Fruit fly (Drosophila melanogaster) whole organism, prepupa: ENCODE data around the gene CG1416.
A peak's percentile ranks its signal among the peaks of the same experiment; 100 is the strongest.

Experiments
- CG10631 ChIP-seq: fragments of 200-800 bp; sonication (Bioruptor generic); optimal IDR thresholded peaks from 2 replicates; lab custom pipeline; 2016; ENCODE audit warnings: missing biosample characterization, missing genetic modification characterization
- CG9139 ChIP-seq: fragments of 200-800 bp; sonication (Bioruptor generic); optimal IDR thresholded peaks from 3 replicates; lab custom pipeline; 2017; ENCODE audit warnings: missing biosample characterization, mild to moderate bottlenecking, missing genetic modification characterization
- Gug ChIP-seq: fragments of 200-800 bp; sonication (Bioruptor generic); IDR thresholded peaks from 2 replicates; pipeline ENCODE4 v1.3.6; 2022; ENCODE audit warnings: missing biosample characterization, missing genetic modification characterization
- Hr38 ChIP-seq: sonication (Bioruptor generic); optimal IDR thresholded peaks from 2 replicates; lab custom pipeline; 2016; ENCODE audit warnings: missing biosample characterization, missing genetic modification characterization
- Sox102F ChIP-seq: fragments of 200-800 bp; sonication (Bioruptor generic); optimal IDR thresholded peaks from 2 replicates; lab custom pipeline; 2016; ENCODE audit warnings: missing biosample characterization, mild to moderate bottlenecking, missing genetic modification characterization
- dsx ChIP-seq: fragments of 200-800 bp; optimal IDR thresholded peaks from 3 replicates; lab custom pipeline; 2019; ENCODE audit warnings: missing biosample characterization, mild to moderate bottlenecking, missing genetic modification characterization, moderate library complexity; ENCODE audit not compliant: poor library complexity, severe bottlenecking
- lz ChIP-seq: fragments of 200-800 bp; sonication (Bioruptor generic); optimal IDR thresholded peaks from 3 replicates; lab custom pipeline; 2016; ENCODE audit warnings: missing biosample characterization, missing genetic modification characterization

DNA sequence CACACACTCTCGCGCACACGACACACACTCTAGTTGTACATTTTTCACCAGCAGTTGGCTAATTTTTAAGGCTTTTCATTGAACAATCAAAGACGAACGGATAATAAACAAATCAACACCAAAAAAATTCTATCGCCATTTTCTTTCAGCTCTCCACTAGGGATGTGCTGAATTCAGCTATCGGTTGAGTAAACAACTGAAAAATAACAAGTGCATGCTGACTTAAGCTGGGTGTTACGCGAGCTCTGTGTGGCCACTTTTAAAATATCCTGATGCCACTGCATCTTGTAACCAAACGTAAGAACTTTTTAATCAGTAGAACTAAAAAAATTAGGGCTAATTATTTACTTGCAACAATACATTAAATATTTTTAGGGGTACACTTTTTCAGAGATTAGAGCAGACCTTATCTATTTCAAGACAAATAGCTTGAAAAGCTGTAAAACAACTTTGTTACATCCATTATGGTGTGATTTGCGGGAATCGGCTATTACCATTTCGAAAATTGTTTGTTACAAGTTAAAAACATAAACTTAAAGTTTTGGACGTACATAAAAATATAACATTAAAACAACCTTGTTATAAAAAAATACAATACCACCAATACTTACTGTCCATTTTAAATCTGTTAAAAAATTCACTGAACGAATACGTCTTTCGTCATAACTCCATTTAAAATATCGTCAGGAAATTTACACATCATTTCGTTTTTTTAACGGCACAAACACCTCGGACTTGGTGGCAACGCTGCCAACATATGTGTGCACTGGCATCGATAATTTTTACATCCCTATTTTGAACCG is at the start of gene CG1416, which contains the start of gene step:
- TF ChIP-seq Gug (0 out of 2 replicates have a peak, but pooled peaks have one; percentile 35), Sox102F (GFP tag; lab: Kevin White, UChicago) (peak; percentile 45), CG9139 (GFP tag; lab: Kevin White, UChicago) (no peak), lz (GFP tag; lab: Kevin White, UChicago) (peak; percentile 56), dsx (GFP tag; lab: Kevin White, UChicago) (no peak), Hr38 (GFP tag; lab: Kevin White, UChicago) (no peak), CG10631 (peak; percentile 69)
